Worm (Caenorhabditis elegans) whole organism, young adult: Measurements from ENCODE around the gene F07E5.7.
A peak's percentile ranks its signal among the peaks of the same experiment; 100 is the strongest.

Experiments
- B0035.1 ChIP-seq: sonication (generic microtip); optimal IDR thresholded peaks from 2 replicates; lab custom pipeline; 2016; ENCODE audit warnings: missing genetic modification characterization, mild to moderate bottlenecking, missing compliant biosample characterization, missing genotype, missing genetic modification reagents
- C06A6.2 ChIP-seq: fragments of 200-800 bp; sonication (Bioruptor generic); conservative IDR thresholded peaks from 2 replicates; pipeline ENCODE4 v1.3.6; 2022; ENCODE audit warnings: missing genetic modification characterization, missing compliant biosample characterization
- D2030.7 ChIP-seq: fragments of 200-800 bp; sonication (Bioruptor generic); IDR thresholded peaks from 2 replicates; pipeline ENCODE4 v1.3.6; 2022; ENCODE audit warnings: missing genetic modification reagents, missing genetic modification characterization, missing compliant biosample characterization
- F23B12.7 ChIP-seq: sonication (generic microtip); optimal IDR thresholded peaks from 2 replicates; lab custom pipeline; 2017; ENCODE audit warnings: missing genetic modification characterization, mild to moderate bottlenecking, missing compliant biosample characterization, antibody characterized with exemption, moderate library complexity; ENCODE audit not compliant: insufficient read depth
- F39B2.1 ChIP-seq: fragments of 200-800 bp; sonication (Bioruptor generic); IDR thresholded peaks from 2 replicates; pipeline ENCODE4 v1.3.6; 2022; ENCODE audit warnings: missing genetic modification reagents, missing genetic modification characterization, missing compliant biosample characterization
- F49E8.2 ChIP-seq: sonication (generic microtip); optimal IDR thresholded peaks from 3 replicates; lab custom pipeline; 2017; ENCODE audit warnings: missing genetic modification characterization, mild to moderate bottlenecking, missing compliant biosample characterization, antibody characterized with exemption, moderate library complexity; ENCODE audit not compliant: insufficient read depth
- F55B11.4 ChIP-seq: sonication (generic microtip); optimal IDR thresholded peaks from 2 replicates; lab custom pipeline; 2016; ENCODE audit warnings: missing compliant biosample characterization, missing genetic modification characterization, borderline replicate concordance; ENCODE audit not compliant: insufficient read depth
- T26A5.8 ChIP-seq: sonication (generic microtip); optimal IDR thresholded peaks from 2 replicates; lab custom pipeline; 2016; ENCODE audit warnings: missing genetic modification characterization, missing compliant biosample characterization
- Y67H2A.10 ChIP-seq: fragments of 200-800 bp; sonication (Bioruptor generic); conservative IDR thresholded peaks from 2 replicates; pipeline ENCODE4 v1.3.6; 2022; ENCODE audit warnings: missing genetic modification reagents, missing genetic modification characterization, missing compliant biosample characterization
- aptf-2 ChIP-seq: fragments of 200-800 bp; sonication (Bioruptor generic); conservative IDR thresholded peaks from 2 replicates; pipeline ENCODE4 v1.3.6; 2022; ENCODE audit warnings: missing genetic modification reagents, missing genetic modification characterization, missing compliant biosample characterization
- aptf-3 ChIP-seq: fragments of 200-800 bp; sonication (Bioruptor generic); IDR thresholded peaks from 2 replicates; pipeline ENCODE4 v1.3.6; 2022; ENCODE audit warnings: missing genetic modification characterization, missing compliant biosample characterization
- dpff-1 ChIP-seq: sonication (generic microtip); optimal IDR thresholded peaks from 2 replicates; lab custom pipeline; 2017; ENCODE audit warnings: mild to moderate bottlenecking, missing genetic modification characterization, missing compliant biosample characterization
- egl-18 ChIP-seq: fragments of 200-800 bp; sonication (Bioruptor generic); IDR thresholded peaks from 2 replicates; pipeline ENCODE4 v1.3.6; 2022; ENCODE audit warnings: missing genetic modification reagents, missing genetic modification characterization, missing compliant biosample characterization
- egl-44 ChIP-seq: fragments of 200-800 bp; sonication (Bioruptor generic); IDR thresholded peaks from 2 replicates; pipeline ENCODE4 v1.3.6; 2022; ENCODE audit warnings: missing genetic modification reagents, missing genetic modification characterization, missing compliant biosample characterization
- egrh-3 ChIP-seq: fragments of 200-800 bp; sonication (Bioruptor generic); IDR thresholded peaks from 2 replicates; pipeline ENCODE4 v1.3.6; 2022; ENCODE audit warnings: missing genetic modification reagents, missing genetic modification characterization, missing compliant biosample characterization
- hmg-1.2 ChIP-seq: fragments of 200-800 bp; sonication (Bioruptor generic); IDR thresholded peaks from 2 replicates; pipeline ENCODE4 v1.3.6; 2022; ENCODE audit warnings: missing genetic modification reagents, missing genetic modification characterization, missing compliant biosample characterization
- hmg-20 ChIP-seq: fragments of 200-800 bp; sonication (Bioruptor generic); IDR thresholded peaks from 2 replicates; pipeline ENCODE4 v1.3.6; 2022; ENCODE audit warnings: missing genetic modification reagents, missing genetic modification characterization, missing compliant biosample characterization
- hsf-1 ChIP-seq: fragments of 200-800 bp; sonication (Bioruptor generic); IDR thresholded peaks from 2 replicates; pipeline ENCODE4 v1.3.6; 2022; ENCODE audit warnings: missing genetic modification reagents, missing genetic modification characterization, missing compliant biosample characterization
- let-607 ChIP-seq, 2 experiments: fragments of 200-800 bp in 1 of 2; sonication (Bioruptor generic) in 1 of 2; sonication (generic microtip) in 1 of 2; optimal IDR thresholded peaks; 2 replicates each; lab custom pipeline; 2016 to 2018; ENCODE audit warnings: mild to moderate bottlenecking in 2 of 2, missing compliant biosample characterization in 2 of 2, missing genetic modification characterization in 2 of 2, moderate library complexity in 2 of 2, missing genotype in 1 of 2
- madf-10 ChIP-seq: sonication (generic microtip); optimal IDR thresholded peaks from 2 replicates; lab custom pipeline; 2016; ENCODE audit warnings: mild to moderate bottlenecking, missing genetic modification characterization, missing compliant biosample characterization
- mcd-1 ChIP-seq: fragments of 200-800 bp; sonication (Bioruptor generic); IDR thresholded peaks from 2 replicates; pipeline ENCODE4 v1.3.6; 2022; ENCODE audit warnings: missing genetic modification reagents, missing genetic modification characterization, missing compliant biosample characterization
- nhr-90 ChIP-seq: sonication (generic microtip); optimal IDR thresholded peaks from 2 replicates; lab custom pipeline; 2016; ENCODE audit warnings: missing genotype, mild to moderate bottlenecking, missing genetic modification characterization, missing compliant biosample characterization
- pbrm-1 ChIP-seq: fragments of 200-800 bp; sonication (Bioruptor generic); IDR thresholded peaks from 2 replicates; pipeline ENCODE4 v1.3.6; 2022; ENCODE audit warnings: missing genetic modification reagents, missing genetic modification characterization, missing compliant biosample characterization
- pha-4 ChIP-seq: fragments of 150-350 bp; sonication (generic microtip); optimal IDR thresholded peaks from 2 replicates; lab custom pipeline; 2014; ENCODE audit warnings: missing biosample characterization, missing genetic modification reagents, missing genetic modification characterization
- rcor-1 ChIP-seq: fragments of 200-800 bp; sonication (Bioruptor generic); IDR thresholded peaks from 2 replicates; pipeline ENCODE4 v1.3.6; 2022; ENCODE audit warnings: missing genetic modification reagents, missing genetic modification characterization, missing compliant biosample characterization
- rec-8 ChIP-seq, 2 experiments: sonication (generic microtip); optimal IDR thresholded peaks; 2 replicates each; lab custom pipeline; 2016; ENCODE audit warnings: mild to moderate bottlenecking in 2 of 2, missing genetic modification characterization in 2 of 2, missing genetic modification reagents in 2 of 2, missing genotype in 2 of 2, missing biosample characterization in 1 of 2, missing compliant biosample characterization in 1 of 2, moderate library complexity in 1 of 2
- rpc-1 ChIP-seq, 2 experiments: fragments of 150-350 bp in 1 of 2; sonication (generic microtip) in 1 of 2; optimal IDR thresholded peaks; 2 replicates each; lab custom pipeline; 2014 to 2018; ENCODE audit warnings: missing biosample characterization in 1 of 2, missing genetic modification characterization in 1 of 2, missing genetic modification reagents in 1 of 2, missing genotype in 1 of 2
- sdz-38 ChIP-seq: sonication (generic microtip); optimal IDR thresholded peaks from 2 replicates; lab custom pipeline; 2016; ENCODE audit warnings: missing genotype, missing genetic modification characterization, missing compliant biosample characterization
- snpc-3.4 ChIP-seq: sonication (generic microtip); optimal IDR thresholded peaks from 2 replicates; lab custom pipeline; 2017; ENCODE audit warnings: missing genetic modification characterization, mild to moderate bottlenecking, missing compliant biosample characterization, antibody characterized with exemption, moderate library complexity, missing genotype, missing genetic modification reagents
- somi-1 ChIP-seq: fragments of 200-800 bp; sonication (Bioruptor generic); optimal IDR thresholded peaks from 2 replicates; lab custom pipeline; 2018; ENCODE audit warnings: mild to moderate bottlenecking, missing genetic modification characterization, missing compliant biosample characterization
- tbx-9 ChIP-seq: sonication (generic microtip); optimal IDR thresholded peaks from 2 replicates; lab custom pipeline; 2016; ENCODE audit warnings: borderline replicate concordance, missing genetic modification characterization, inconsistent platforms, missing compliant biosample characterization
- xnd-1 ChIP-seq: sonication (generic microtip); optimal IDR thresholded peaks from 2 replicates; lab custom pipeline; 2016; ENCODE audit warnings: missing genotype, missing genetic modification reagents, missing genetic modification characterization, missing compliant biosample characterization
- zfh-2 ChIP-seq: fragments of 200-800 bp; sonication (Bioruptor generic); conservative IDR thresholded peaks from 2 replicates; pipeline ENCODE4 v1.3.6; 2022; ENCODE audit warnings: missing genetic modification reagents, missing genetic modification characterization, missing compliant biosample characterization
- ztf-22 ChIP-seq: fragments of 200-800 bp; sonication (Bioruptor generic); optimal IDR thresholded peaks from 2 replicates; lab custom pipeline; 2018; ENCODE audit warnings: mild to moderate bottlenecking, missing genetic modification characterization, moderate library complexity, missing compliant biosample characterization
- ztf-25 ChIP-seq: fragments of 200-800 bp; sonication (Bioruptor generic); IDR thresholded peaks from 2 replicates; pipeline ENCODE4 v1.3.6; 2022; ENCODE audit warnings: missing genetic modification reagents, missing genetic modification characterization, missing compliant biosample characterization

The F07E5.7 gene

ce11 chrII:2080425-2080824, 9.1 kb upstream of the F07E5.7 start, which contains the start of gene F07E5.9:
F07E5.9 (minus strand) TSS chrII:2080525.
- TF ChIP-seq egrh-3 = no peak
- TF ChIP-seq ztf-25 (GFP tag; lab: Robert Waterston, UW) = no peak
- TF ChIP-seq Y67H2A.10 (GFP tag; lab: Robert Waterston, UW) = no peak
- TF ChIP-seq dpff-1 (tag; lab: Kevin White, UChicago) = no peak
- TF ChIP-seq F49E8.2 = no peak
- TF ChIP-seq tbx-9 (tag; lab: Kevin White, UChicago) = no peak

- TF ChIP-seq hmg-1.2 (no peak), nhr-90 (tag; lab: Kevin White, UChicago) (no peak)
- TF ChIP-seq, all 124 proteins: peak for 0
Observed at ce11 chrII:2076467-2076866, 5.1 kb upstream of the F07E5.7 start.

ce11 chrII:2075513-2075912, 4.2 kb upstream of the F07E5.7 start, which contains the start of gene F07E5.8:
F07E5.8 (minus strand) TSS chrII:2075613.
- no peak for TF ChIP-seq pbrm-1 (GFP tag; lab: Robert Waterston, UW)
- no peak for TF ChIP-seq xnd-1
- no peak for TF ChIP-seq mcd-1 (GFP tag; lab: Robert Waterston, UW)
- no peak for TF ChIP-seq let-607 (tag; optimal IDR thresholded peaks at IDR 0.05; lab: Kevin White, UChicago)
- TF ChIP-seq hmg-20 (GFP tag; lab: Robert Waterston, UW) = no peak
- no peak for TF ChIP-seq F39B2.1 (GFP tag; lab: Robert Waterston, UW)
- TF ChIP-seq F55B11.4 (tag; lab: Kevin White, UChicago) = no peak
- TF ChIP-seq snpc-3.4 (tag; lab: Kevin White, UChicago) = no peak
- no peak for TF ChIP-seq ztf-22 (GFP tag; lab: Kevin White, UChicago)
- no peak for TF ChIP-seq T26A5.8 (tag; lab: Kevin White, UChicago)
- TF ChIP-seq rcor-1 (GFP tag; lab: Robert Waterston, UW) = no peak
- no peak for TF ChIP-seq C06A6.2
- TF ChIP-seq rpc-1 (optimal IDR thresholded peaks at IDR 0.05; lab: Kevin White, UChicago) = no peak
- no peak for TF ChIP-seq rpc-1 (tag; optimal IDR thresholded peaks at IDR 0.05; lab: Kevin White, UChicago)
- TF ChIP-seq sdz-38 = no peak
- TF ChIP-seq rec-8 (tag; optimal IDR thresholded peaks at IDR 0.05; lab: Kevin White, UChicago) = no peak
- TF ChIP-seq, all 124 proteins: peak for 0

ce11 chrII:2067451-2068021, 3.8 kb downstream of the F07E5.7 start, which contains the start of gene F07E5.12:
F07E5.12 (plus strand) TSS chrII:2067971.
- TF ChIP-seq hsf-1 (GFP tag; lab: Robert Waterston, UW) (0 out of 2 replicates have a peak, but pooled peaks have one; percentile 17), aptf-2 (GFP tag; lab: Robert Waterston, UW) (peak; percentile 83)

- no peak for TF ChIP-seq pha-4 (tag; lab: Kevin White, UChicago)
- no peak for TF ChIP-seq somi-1
- no peak for TF ChIP-seq egl-44 (GFP tag; lab: Robert Waterston, UW)
- TF ChIP-seq F55B11.4 (tag; lab: Kevin White, UChicago) = no peak
- no peak for TF ChIP-seq aptf-3 (GFP tag; lab: Robert Waterston, UW)
- TF ChIP-seq B0035.1 (tag; lab: Kevin White, UChicago) = no peak
- no peak for TF ChIP-seq F39B2.1 (GFP tag; lab: Robert Waterston, UW)
- TF ChIP-seq madf-10 = no peak
- TF ChIP-seq zfh-2 (GFP tag; lab: Robert Waterston, UW) = no peak
- no peak for TF ChIP-seq D2030.7 (GFP tag; lab: Robert Waterston, UW)
- TF ChIP-seq egl-18 (GFP tag; lab: Robert Waterston, UW) = no peak
- TF ChIP-seq F23B12.7 (tag; lab: Kevin White, UChicago) = no peak
- TF ChIP-seq C06A6.2 = no peak
- no peak for TF ChIP-seq F49E8.2
Observed at ce11 chrII:2064497-2064896, 6.8 kb downstream of the F07E5.7 start, which contains the start of gene fbxb-6. fbxb-6 (plus strand) TSS chrII:2064797.
